Worm (Caenorhabditis elegans) whole organism, early embryonic: ENCODE results near the gene F44A2.5.

ENCODE experiments used
- F13C5.2 ChIP-seq: sonication (generic microtip); optimal IDR thresholded peaks from 2 replicates; lab custom pipeline; 2017; ENCODE audit warnings: mild to moderate bottlenecking, missing genetic modification characterization, inconsistent platforms, missing compliant biosample characterization
- ama-1 ChIP-seq: fragments of 150-350 bp; optimal IDR thresholded peaks from 2 replicates; lab custom pipeline; 2014
- ceh-13 ChIP-seq: fragments of 200-800 bp; sonication (Bioruptor generic); optimal IDR thresholded peaks from 2 replicates; lab custom pipeline; 2018; ENCODE audit warnings: mild to moderate bottlenecking, missing genetic modification characterization, missing compliant biosample characterization
- ets-7 ChIP-seq: sonication (generic microtip); optimal IDR thresholded peaks from 2 replicates; lab custom pipeline; 2016; ENCODE audit warnings: missing genotype, missing genetic modification characterization, missing compliant biosample characterization
- flt-1 ChIP-seq: fragments of 200-800 bp; sonication (Bioruptor generic); IDR thresholded peaks from 2 replicates; pipeline ENCODE4 v1.3.6; 2022; ENCODE audit warnings: missing genetic modification characterization, missing compliant biosample characterization
- hmbx-1 ChIP-seq: sonication (generic microtip); optimal IDR thresholded peaks from 2 replicates; lab custom pipeline; 2016; ENCODE audit warnings: mild to moderate bottlenecking, missing genetic modification characterization, missing compliant biosample characterization
- hnd-1 ChIP-seq: sonication (generic microtip); optimal IDR thresholded peaks from 2 replicates; lab custom pipeline; 2016; ENCODE audit warnings: missing genetic modification characterization, missing compliant biosample characterization
- scrt-1 ChIP-seq: fragments of 200-800 bp; sonication (Bioruptor generic); IDR thresholded peaks from 2 replicates; pipeline ENCODE4 v1.3.6; 2022; ENCODE audit warnings: missing genetic modification characterization, missing compliant biosample characterization
- tbx-37 ChIP-seq: fragments of 200-800 bp; sonication (Bioruptor generic); conservative IDR thresholded peaks from 2 replicates; pipeline ENCODE4 v1.3.6; 2022; ENCODE audit warnings: missing genetic modification reagents, missing genetic modification characterization, missing compliant biosample characterization

DNA sequence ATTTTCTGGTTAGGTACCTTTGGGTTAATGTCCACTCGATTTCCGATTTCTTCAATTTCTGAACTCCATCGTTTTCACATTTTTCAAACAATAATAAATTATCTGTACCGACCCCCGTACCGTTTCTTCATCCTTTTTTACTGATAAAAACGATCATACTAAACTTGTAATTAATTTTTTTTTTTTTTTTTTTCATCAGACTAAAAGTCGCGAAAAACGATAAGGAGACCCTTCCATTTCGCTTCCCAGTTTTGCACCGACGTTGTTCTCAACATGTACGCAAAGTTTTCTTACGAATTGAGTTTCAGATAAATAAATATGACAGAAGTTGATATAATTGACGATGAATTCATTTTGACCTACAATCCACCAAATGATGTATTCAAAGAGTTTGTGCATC is 23.8 kb downstream of the F44A2.5 start, which contains the start of gene F44A2.7:
- no peak for TF ChIP-seq scrt-1 (GFP tag; lab: Robert Waterston, UW)
- TF ChIP-seq ama-1 (lab: Kevin White, UChicago) = no peak
- TF ChIP-seq hnd-1 (tag; lab: Kevin White, UChicago) = no peak
- no peak for TF ChIP-seq ets-7 (tag; lab: Kevin White, UChicago)
- TF ChIP-seq hmbx-1 (tag; lab: Kevin White, UChicago) = no peak
- no peak for TF ChIP-seq F13C5.2
- no peak for TF ChIP-seq flt-1 (GFP tag; lab: Robert Waterston, UW)
- TF ChIP-seq tbx-37 = no peak
- TF ChIP-seq ceh-13 (GFP tag; lab: Kevin White, UChicago) = no peak
